Worm (Caenorhabditis elegans): Measurements from ENCODE around the gene T25D1.1.

T25D1.1 gene

ce11 chrX:16484681-16485080, 34.9 kb upstream of the T25D1.1 start:
- TF ChIP-seq nhr-2 (tag; optimal IDR thresholded peaks at IDR 0.05) (no peak), ces-1 (GFP tag; optimal IDR thresholded peaks at IDR 0.05) (peak; percentile 13)

- TF ChIP-seq ceh-43 (GFP tag; optimal IDR thresholded peaks at IDR 0.05) = no peak
- peak; percentile 68 for TF ChIP-seq ces-1 (GFP tag; optimal IDR thresholded peaks at IDR 0.05)
These were observed 34.3 kb upstream of the T25D1.1 start for ce11 chrX:16485322-16485721.

- TF ChIP-seq tbx-8 (GFP tag; optimal IDR thresholded peaks at IDR 0.05) (no peak), ces-1 (GFP tag; optimal IDR thresholded peaks at IDR 0.05) (peak; percentile 54)
These were observed 32.5 kb upstream of the T25D1.1 start, which contains the start of gene cah-3 for ce11 chrX:16487068-16487658. TSS of gene cah-3 (plus strand) at chrX:16487481.

- TF ChIP-seq nhr-2 (tag; optimal IDR thresholded peaks at IDR 0.05) (no peak), blmp-1 (tag; optimal IDR thresholded peaks at IDR 0.05) (no peak), nhr-237 (tag; optimal IDR thresholded peaks at IDR 0.05) (no peak), mls-2 (tag; optimal IDR thresholded peaks at IDR 0.05) (no peak), drap-1 (GFP tag; optimal IDR thresholded peaks at IDR 0.05) (no peak), nhr-12 (tag; optimal IDR thresholded peaks at IDR 0.05) (no peak), nhr-28 (tag; optimal IDR thresholded peaks at IDR 0.05) (no peak), ham-2 (GFP tag; optimal IDR thresholded peaks at IDR 0.05) (no peak), elt-1 (tag; optimal IDR thresholded peaks at IDR 0.05; ENCODE audit: borderline replicate concordance, insufficient read depth) (no peak), unc-39 (tag; optimal IDR thresholded peaks at IDR 0.05) (no peak), sem-2 (GFP tag; optimal IDR thresholded peaks at IDR 0.05) (no peak), nhr-76 (tag; optimal IDR thresholded peaks at IDR 0.05) (no peak), sptf-1 (tag; optimal IDR thresholded peaks at IDR 0.05) (no peak), ceh-43 (GFP tag; optimal IDR thresholded peaks at IDR 0.05) (no peak), elt-3 (tag; optimal IDR thresholded peaks at IDR 0.05) (no peak), M03D4.4 (tag; optimal IDR thresholded peaks at IDR 0.05) (no peak), ces-1 (GFP tag; optimal IDR thresholded peaks at IDR 0.05) (no peak)
These were observed 28.9 kb upstream of the T25D1.1 start for ce11 chrX:16490753-16491152.

- no peak for TF ChIP-seq nhr-2 (tag; optimal IDR thresholded peaks at IDR 0.05)
These were observed 25.0 kb upstream of the T25D1.1 start, which contains the start of gene K05G3.2 for ce11 chrX:16494630-16495029. TSS of gene K05G3.2 (plus strand) at chrX:16494930.

ce11 chrX:16501032-16501431, 18.6 kb upstream of the T25D1.1 start, which contains the start of gene K05G3.1:
TSS of gene K05G3.1 (plus strand) at chrX:16501332.
- no peak for TF ChIP-seq lin-13 (tag; optimal IDR thresholded peaks at IDR 0.05)
- TF ChIP-seq blmp-1 (tag; optimal IDR thresholded peaks at IDR 0.05) = no peak
- TF ChIP-seq sem-2 (GFP tag; optimal IDR thresholded peaks at IDR 0.05) = no peak
- no peak for TF ChIP-seq snpc-4 (tag; optimal IDR thresholded peaks at IDR 0.05)
- TF ChIP-seq nhr-237 (tag; optimal IDR thresholded peaks at IDR 0.05) = no peak

- TF ChIP-seq drap-1 (GFP tag; optimal IDR thresholded peaks at IDR 0.05) = no peak
- no peak for TF ChIP-seq tbx-8 (GFP tag; optimal IDR thresholded peaks at IDR 0.05)
- TF ChIP-seq sem-2 (GFP tag; optimal IDR thresholded peaks at IDR 0.05) = no peak
- TF ChIP-seq lin-13 (tag; optimal IDR thresholded peaks at IDR 0.05) = no peak
- no peak for TF ChIP-seq mls-2 (tag; optimal IDR thresholded peaks at IDR 0.05)
- TF ChIP-seq flh-1 (GFP tag; optimal IDR thresholded peaks at IDR 0.05) = no peak
- no peak for TF ChIP-seq unc-62 (GFP tag; optimal IDR thresholded peaks at IDR 0.05)
- no peak for TF ChIP-seq unc-39 (tag; optimal IDR thresholded peaks at IDR 0.05)
- no peak for TF ChIP-seq nhr-12 (tag; optimal IDR thresholded peaks at IDR 0.05)
- TF ChIP-seq zip-8 (tag; optimal IDR thresholded peaks at IDR 0.05) = no peak
- TF ChIP-seq ceh-43 (GFP tag; optimal IDR thresholded peaks at IDR 0.05) = no peak
- no peak for TF ChIP-seq M03D4.4 (tag; optimal IDR thresholded peaks at IDR 0.05)
- no peak for TF ChIP-seq mab-5 (tag; optimal IDR thresholded peaks at IDR 0.05)
- no peak for TF ChIP-seq elt-3 (tag; optimal IDR thresholded peaks at IDR 0.05)
- TF ChIP-seq cnd-1 (tag; optimal IDR thresholded peaks at IDR 0.05) = no peak
- TF ChIP-seq mep-1 (tag; optimal IDR thresholded peaks at IDR 0.05) = no peak
- TF ChIP-seq nhr-76 (tag; optimal IDR thresholded peaks at IDR 0.05) = no peak
- TF ChIP-seq snpc-4 (tag; optimal IDR thresholded peaks at IDR 0.05) = no peak
- no peak for TF ChIP-seq ceh-83 (GFP tag; optimal IDR thresholded peaks at IDR 0.05)
These were observed 16.6 kb upstream of the T25D1.1 start for ce11 chrX:16502997-16503396.
